Fruit fly (Drosophila melanogaster): ENCODE measurements around the gene Alms1a.

- TF ChIP-seq Hr96 (GFP tag; optimal IDR thresholded peaks at IDR 0.05) (no peak), cnc (optimal IDR thresholded peaks at IDR 0.05) (no peak), CG1620 (GFP tag; optimal IDR thresholded peaks at IDR 0.05) (no peak), ovo (GFP tag; optimal IDR thresholded peaks at IDR 0.05) (no peak), tj (GFP tag; optimal IDR thresholded peaks at IDR 0.05) (no peak), CG7045 (GFP tag; optimal IDR thresholded peaks at IDR 0.05) (no peak), CG33017 (tag; optimal IDR thresholded peaks at IDR 0.05) (no peak), Clk (GFP tag; optimal IDR thresholded peaks at IDR 0.05) (no peak)
Observed at dm6 chrX:4596467-4597183, 39.2 kb downstream of the Alms1a start.
